Fruit fly (Drosophila melanogaster): ENCODE data around the gene mats.

The mats gene

DNA sequence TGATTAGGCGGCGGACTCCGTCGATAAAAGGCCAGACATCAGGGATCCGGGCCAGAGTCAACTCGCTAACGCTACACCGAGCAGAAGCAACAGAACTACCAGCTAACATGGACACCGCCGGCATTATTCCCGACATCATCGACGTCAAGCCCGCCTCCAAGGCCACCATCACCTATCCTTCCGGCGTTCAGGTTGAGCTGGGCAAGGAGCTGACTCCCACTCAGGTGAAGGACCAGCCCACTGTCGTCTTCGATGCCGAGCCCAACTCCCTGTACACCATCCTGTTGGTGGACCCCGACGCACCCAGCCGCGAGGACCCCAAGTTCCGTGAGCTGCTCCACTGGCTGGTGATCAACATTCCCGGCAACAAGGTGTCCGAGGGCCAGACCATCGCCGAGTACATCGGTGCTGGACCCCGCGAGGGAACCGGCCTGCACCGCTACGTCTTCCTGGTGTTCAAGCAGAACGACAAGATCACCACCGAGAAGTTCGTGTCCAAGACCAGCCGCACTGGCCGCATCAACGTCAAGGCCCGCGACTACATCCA is 45.1 kb downstream of the mats start, which contains the start of gene Pebp1:
TSS of gene Pebp1 (plus strand) at position 51 of the 547 bp plus-strand sequence.
- TF ChIP-seq fd59A (GFP tag; optimal IDR thresholded peaks at IDR 0.05), result no peak
- TF ChIP-seq CG31627 (GFP tag; optimal IDR thresholded peaks at IDR 0.05), result no peak
- no peak for TF ChIP-seq CG10669 (GFP tag; optimal IDR thresholded peaks at IDR 0.05)
- no peak for TF ChIP-seq acj6 (GFP tag; optimal IDR thresholded peaks at IDR 0.05)
- no peak for TF ChIP-seq Eip78C (GFP tag)
- no peak for TF ChIP-seq Lpt (GFP tag; optimal IDR thresholded peaks at IDR 0.05)
- no peak for TF ChIP-seq fd85E (GFP tag; optimal IDR thresholded peaks at IDR 0.05)
- TF ChIP-seq spab (GFP tag; optimal IDR thresholded peaks at IDR 0.05), result no peak
- TF ChIP-seq CG6792 (GFP tag; optimal IDR thresholded peaks at IDR 0.05), result no peak
- no peak for TF ChIP-seq Hr4 (GFP tag; optimal IDR thresholded peaks at IDR 0.05)

DNA sequence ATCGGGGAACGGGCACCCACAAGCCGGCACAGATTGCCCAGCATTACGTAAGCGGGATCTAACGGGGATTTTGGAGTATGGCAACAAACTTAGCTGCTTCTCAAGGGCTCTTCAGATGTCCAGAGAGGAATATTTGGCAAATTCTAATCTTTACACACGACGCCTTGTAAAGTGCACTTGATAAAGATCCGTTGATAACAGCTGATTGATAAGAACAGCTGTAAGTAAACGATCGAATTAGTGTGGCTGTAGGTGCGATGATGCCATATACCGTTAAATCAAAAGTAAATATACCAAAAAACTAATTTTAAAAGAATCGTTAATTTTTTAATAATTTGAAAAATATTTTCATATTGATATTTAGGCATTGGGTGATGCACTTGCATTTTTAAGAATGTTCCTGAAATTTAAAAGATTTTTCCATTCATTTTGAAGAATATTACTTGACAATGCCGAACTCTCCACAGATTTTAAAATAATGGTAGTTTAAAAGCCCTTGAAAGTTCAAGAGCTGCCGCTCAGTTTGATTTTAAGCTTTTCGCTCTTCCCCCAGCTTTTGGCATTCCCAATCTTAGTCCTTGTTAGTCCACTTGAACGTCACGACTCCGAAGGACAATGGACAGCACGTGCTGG is 47.1 kb downstream of the mats start, which contains the start of the genes CG5377 and Nrx-1:
TSS of gene CG5377 (minus strand) at position 219 of the 633 bp plus-strand sequence.
TSS of gene Nrx-1 (plus strand) at position 574 of the 633 bp plus-strand sequence.
- peak; percentile 43 for TF ChIP-seq vri (GFP tag; optimal IDR thresholded peaks at IDR 0.05)
- no peak for TF ChIP-seq CG4318 (GFP tag; optimal IDR thresholded peaks at IDR 0.05)
- no peak for TF ChIP-seq acj6 (GFP tag; optimal IDR thresholded peaks at IDR 0.05)
- no peak for TF ChIP-seq OdsH (GFP tag; optimal IDR thresholded peaks at IDR 0.05)
- TF ChIP-seq achi (GFP tag; optimal IDR thresholded peaks at IDR 0.05), result no peak
- no peak for TF ChIP-seq Sox15 (GFP tag; optimal IDR thresholded peaks at IDR 0.05)
- no peak for TF ChIP-seq net (GFP tag; optimal IDR thresholded peaks at IDR 0.05)
- no peak for TF ChIP-seq Eip78C (GFP tag)
- TF ChIP-seq fd85E (GFP tag; optimal IDR thresholded peaks at IDR 0.05), result no peak
- TF ChIP-seq CG11294 (GFP tag; IDR thresholded peaks at IDR 0.05), result no peak
- no peak for TF ChIP-seq spab (GFP tag; optimal IDR thresholded peaks at IDR 0.05)
- no peak for TF ChIP-seq Hr38 (GFP tag; optimal IDR thresholded peaks at IDR 0.05)
- no peak for TF ChIP-seq CG6163 (GFP tag; IDR thresholded peaks at IDR 0.05)
- peak; percentile 67 for TF ChIP-seq svp (GFP tag)

dm6 chr3R:22468829-22469487 is 48.0 kb downstream of the mats start:
- peak; percentile 47 for TF ChIP-seq dac (GFP tag; optimal IDR thresholded peaks at IDR 0.05)
- peak; percentile 5 for TF ChIP-seq Eip93F (GFP tag; optimal IDR thresholded peaks at IDR 0.05)
- TF ChIP-seq CG8319 (GFP tag; optimal IDR thresholded peaks at IDR 0.05), result peak; percentile 12
- peak; percentile 66 for TF ChIP-seq CG7368 (GFP tag; optimal IDR thresholded peaks at IDR 0.05)
- TF ChIP-seq CG32006 (GFP tag; optimal IDR thresholded peaks at IDR 0.05), result peak; percentile 74
- TF ChIP-seq Hr39 (GFP tag; optimal IDR thresholded peaks at IDR 0.05), result peak; percentile 63
- no peak for TF ChIP-seq CG9139 (GFP tag; optimal IDR thresholded peaks at IDR 0.05)
- peak; percentile 61 for TF ChIP-seq Smox (GFP tag; optimal IDR thresholded peaks at IDR 0.05)
- peak; percentile 70 for TF ChIP-seq Sox102F (GFP tag; optimal IDR thresholded peaks at IDR 0.05)
- TF ChIP-seq net (GFP tag; optimal IDR thresholded peaks at IDR 0.05), result peak; percentile 60
- TF ChIP-seq esn (GFP tag; optimal IDR thresholded peaks at IDR 0.05), result no peak
- peak; percentile 58 for TF ChIP-seq spab (GFP tag; optimal IDR thresholded peaks at IDR 0.05)
- TF ChIP-seq fd59A (GFP tag; optimal IDR thresholded peaks at IDR 0.05), result no peak
- TF ChIP-seq CG1621 (tag; optimal IDR thresholded peaks at IDR 0.05), result no peak
- TF ChIP-seq CG10669 (GFP tag; optimal IDR thresholded peaks at IDR 0.05), result no peak
- TF ChIP-seq CG34406 (GFP tag; optimal IDR thresholded peaks at IDR 0.05), result peak; percentile 57
- TF ChIP-seq Gug (GFP tag; IDR thresholded peaks at IDR 0.05), result peak; percentile 60
- peak; percentile 61 for TF ChIP-seq CG10631 (GFP tag; optimal IDR thresholded peaks at IDR 0.05)
- TF ChIP-seq eg (GFP tag; IDR thresholded peaks at IDR 0.05), result peak; percentile 68; the same call in 2 of the 3 replicates
- no peak for TF ChIP-seq OdsH (GFP tag; optimal IDR thresholded peaks at IDR 0.05)
- no peak for TF ChIP-seq Lpt (GFP tag; optimal IDR thresholded peaks at IDR 0.05)
- TF ChIP-seq CG6808 (GFP tag; optimal IDR thresholded peaks at IDR 0.05), result peak; percentile 57
- peak; percentile 65 for TF ChIP-seq topi (GFP tag; optimal IDR thresholded peaks at IDR 0.05)
- TF ChIP-seq CG11762 (GFP tag; optimal IDR thresholded peaks at IDR 0.05; ENCODE audit: insufficient read depth), result peak; percentile 31
- TF ChIP-seq CG8119 (GFP tag; IDR thresholded peaks at IDR 0.05), result peak; percentile 79
- TF ChIP-seq acj6 (GFP tag; optimal IDR thresholded peaks at IDR 0.05), result no peak
- TF ChIP-seq CG6163 (GFP tag; IDR thresholded peaks at IDR 0.05), result peak; percentile 77
- peak in 1 of 2 experiments; percentile 59 for TF ChIP-seq salr (GFP tag; optimal IDR thresholded peaks at IDR 0.05)
- peak; percentile 76 for TF ChIP-seq Ets96B (tag; optimal IDR thresholded peaks at IDR 0.05)
- TF ChIP-seq CG16779 (tag; optimal IDR thresholded peaks at IDR 0.05), result peak; percentile 49
- no peak for TF ChIP-seq CG6276 (GFP tag; optimal IDR thresholded peaks at IDR 0.05)
- peak; percentile 85 for TF ChIP-seq svp (GFP tag)
- peak; percentile 75 for TF ChIP-seq Hr4 (GFP tag; optimal IDR thresholded peaks at IDR 0.05)
- no peak for TF ChIP-seq dsx (GFP tag; optimal IDR thresholded peaks at IDR 0.05; ENCODE audit: poor library complexity, severe bottlenecking)
